Fruit fly (Drosophila melanogaster): ENCODE measurements around the gene TAF1B.
A peak's percentile ranks its signal among the peaks of the same experiment; 100 is the strongest.

Gene TAF1B

dm6 chr3R:10109938-10110337 is 34.0 kb downstream of the TAF1B start, which contains the start of gene Fmr1 (continued):
- no peak for TF ChIP-seq ato (GFP tag; IDR thresholded peaks at IDR 0.05; ENCODE audit: partially characterized antibody)
- TF ChIP-seq CG30020 (tag; optimal IDR thresholded peaks at IDR 0.05), result peak; percentile 28
- no peak for TF ChIP-seq pfk (GFP tag; optimal IDR thresholded peaks at IDR 0.05)
- no peak for TF ChIP-seq CG18476 (GFP tag; optimal IDR thresholded peaks at IDR 0.05)
- no peak for TF ChIP-seq cad (GFP tag; optimal IDR thresholded peaks at IDR 0.05)
- no peak for TF ChIP-seq ase (GFP tag; IDR thresholded peaks at IDR 0.05)
- TF ChIP-seq chinmo (GFP tag; IDR thresholded peaks at IDR 0.05; ENCODE audit: partially characterized antibody), result no peak
- TF ChIP-seq CG8359 (GFP tag; optimal IDR thresholded peaks at IDR 0.05; ENCODE audit: borderline replicate concordance), result no peak
- TF ChIP-seq pros (GFP tag; optimal IDR thresholded peaks at IDR 0.05), result no peak
- no peak for TF ChIP-seq CG6791 (GFP tag; IDR thresholded peaks at IDR 0.05; ENCODE audit: partially characterized antibody)
- TF ChIP-seq Hand (GFP tag; optimal IDR thresholded peaks at IDR 0.05), result no peak
- no peak for TF ChIP-seq CG17568 (GFP tag; optimal IDR thresholded peaks at IDR 0.05)
- TF ChIP-seq crc (GFP tag; optimal IDR thresholded peaks at IDR 0.05), result peak; percentile 33
- no peak for TF ChIP-seq CG5245 (GFP tag; optimal IDR thresholded peaks at IDR 0.05)
- peak; percentile 46 for TF ChIP-seq fu2 (GFP tag; optimal IDR thresholded peaks at IDR 0.05)
- TF ChIP-seq bowl (GFP tag; IDR thresholded peaks at IDR 0.05), result no peak
- no peak for TF ChIP-seq D19A (tag; optimal IDR thresholded peaks at IDR 0.05)
- peak; percentile 53 for TF ChIP-seq chn (GFP tag; optimal IDR thresholded peaks at IDR 0.05)
- TF ChIP-seq Sin3A (optimal IDR thresholded peaks at IDR 0.05), result peak; percentile 99
- TF ChIP-seq Atf6 (GFP tag; IDR thresholded peaks at IDR 0.05), result peak; percentile 40; the same call in 1 of the 2 replicates
- TF ChIP-seq Med (GFP tag), result peak; percentile 95
- TF ChIP-seq HLHmδ (GFP tag; optimal IDR thresholded peaks at IDR 0.05), result no peak
- no peak for TF ChIP-seq CG8478 (optimal IDR thresholded peaks at IDR 0.05)
- TF ChIP-seq tna (GFP tag; IDR thresholded peaks at IDR 0.05; ENCODE audit: partially characterized antibody), result no peak
- no peak for TF ChIP-seq caup (GFP tag; optimal IDR thresholded peaks at IDR 0.05; ENCODE audit: severe bottlenecking)
- TF ChIP-seq fd3F (GFP tag; optimal IDR thresholded peaks at IDR 0.05), result peak; percentile 49
- peak; percentile 68 for TF ChIP-seq CoRest (tag; optimal IDR thresholded peaks at IDR 0.05)
- TF ChIP-seq CG2202 (tag; optimal IDR thresholded peaks at IDR 0.05), result no peak
- TF ChIP-seq emc (GFP tag; optimal IDR thresholded peaks at IDR 0.05), result peak; percentile 60
- peak; percentile 29 for TF ChIP-seq CTCF (GFP tag; optimal IDR thresholded peaks at IDR 0.05)
- no peak for TF ChIP-seq Ssrp (tag; optimal IDR thresholded peaks at IDR 0.05)
- TF ChIP-seq CG8924 (tag; optimal IDR thresholded peaks at IDR 0.05), result peak; percentile 32
- no peak for TF ChIP-seq CG10366 (GFP tag; IDR thresholded peaks at IDR 0.05)
- peak; percentile 100 for TF ChIP-seq CG2116 (GFP tag; optimal IDR thresholded peaks at IDR 0.05)
- TF ChIP-seq NK7.1 (GFP tag; optimal IDR thresholded peaks at IDR 0.05), result no peak
- peak; percentile 44 to 55 for TF ChIP-seq Pdp1 (GFP tag; optimal IDR thresholded peaks at IDR 0.05)
- peak; percentile 42 for TF ChIP-seq CG12299 (tag; optimal IDR thresholded peaks at IDR 0.05)
- no peak for TF ChIP-seq Poxn (GFP tag; IDR thresholded peaks at IDR 0.05)
- no peak for TF ChIP-seq run (tag; optimal IDR thresholded peaks at IDR 0.05)
- peak; percentile 16 for TF ChIP-seq CG7839 (tag; optimal IDR thresholded peaks at IDR 0.05)
- peak; percentile 41 for TF ChIP-seq CG3995 (GFP tag; optimal IDR thresholded peaks at IDR 0.05)
- TF ChIP-seq nmo (GFP tag; optimal IDR thresholded peaks at IDR 0.05), result peak; percentile 77
- no peak for TF ChIP-seq CG6813 (GFP tag; optimal IDR thresholded peaks at IDR 0.05)
- no peak for TF ChIP-seq jigr1 (GFP tag; IDR thresholded peaks at IDR 0.05)
- TF ChIP-seq Bgb (GFP tag; IDR thresholded peaks at IDR 0.05; ENCODE audit: partially characterized antibody), result no peak
- TF ChIP-seq vvl (GFP tag; IDR thresholded peaks at IDR 0.05), result no peak
- no peak for TF ChIP-seq br (optimal IDR thresholded peaks at IDR 0.05)
- no peak for TF ChIP-seq wor (GFP tag; IDR thresholded peaks at IDR 0.05)
- TF ChIP-seq cato (GFP tag; optimal IDR thresholded peaks at IDR 0.05; ENCODE audit: borderline replicate concordance), result no peak
- no peak for TF ChIP-seq CG31388 (GFP tag; optimal IDR thresholded peaks at IDR 0.05)
- TF ChIP-seq Oli (tag; optimal IDR thresholded peaks at IDR 0.05), result peak; percentile 37
- TF ChIP-seq CG3065 (GFP tag; optimal IDR thresholded peaks at IDR 0.05), result no peak
